Fruit fly (Drosophila melanogaster) whole organism: ENCODE results near the gene swm.

Source experiments
- Dll ChIP-seq: fragments of >200 bp; optimal IDR thresholded peaks from 2 replicates; lab custom pipeline; 2017
- EcR ChIP-seq, 2 experiments: fragments of >200 bp; optimal IDR thresholded peaks; 2 replicates each; lab custom pipeline; 2017; ENCODE audit warnings: missing biosample characterization in 2 of 2, missing genetic modification characterization in 2 of 2, missing genetic modification reagents in 2 of 2
- pan ChIP-seq: fragments of >200 bp; optimal IDR thresholded peaks from 2 replicates; lab custom pipeline; 2017

DNA sequence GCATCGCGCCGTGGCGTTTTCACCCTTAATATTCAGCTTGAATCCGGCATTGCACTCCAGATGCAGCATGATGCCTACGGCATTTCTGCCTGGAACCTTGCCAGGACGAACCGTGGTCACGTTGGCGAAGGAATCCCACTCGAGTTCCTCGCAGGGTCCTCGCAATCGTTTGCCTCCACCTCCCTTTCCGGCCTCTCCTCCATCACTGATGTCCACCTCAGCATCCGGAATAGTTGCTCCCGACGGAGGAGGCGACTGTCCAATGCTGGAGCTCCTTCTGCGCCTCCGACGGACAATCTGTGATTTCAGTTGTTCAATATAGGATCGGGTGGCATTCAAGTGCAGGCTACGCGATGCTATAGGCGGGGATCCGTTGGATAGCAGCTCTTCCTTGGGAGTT lies 19.1 kb downstream of the swm start:
- no peak for TF ChIP-seq Dll (lab: Kevin White, UChicago)
- TF ChIP-seq pan = no peak
- no peak for TF ChIP-seq EcR (GFP tag; optimal IDR thresholded peaks at IDR 0.05; lab: Kevin White, UChicago)
